Worm (Caenorhabditis elegans) whole organism, late embryonic: ENCODE measurements around the gene B0457.2.

Experiments used
- ama-1 ChIP-seq: fragments of 150-350 bp; optimal IDR thresholded peaks from 2 replicates; lab custom pipeline; 2014
- ceh-31 ChIP-seq: sonication (generic microtip); optimal IDR thresholded peaks from 2 replicates; lab custom pipeline; 2016; ENCODE audit warnings: missing genetic modification characterization, missing compliant biosample characterization
- che-1 ChIP-seq: sonication (generic microtip); optimal IDR thresholded peaks from 2 replicates; lab custom pipeline; 2016; ENCODE audit warnings: mild to moderate bottlenecking, missing genetic modification characterization, missing compliant biosample characterization
- elt-2 ChIP-seq: sonication (generic microtip); optimal IDR thresholded peaks from 2 replicates; lab custom pipeline; 2016; ENCODE audit warnings: missing genetic modification reagents, missing genetic modification characterization, missing compliant biosample characterization
- ets-4 ChIP-seq: sonication (generic microtip); optimal IDR thresholded peaks from 2 replicates; lab custom pipeline; 2016; ENCODE audit warnings: missing genetic modification characterization, missing compliant biosample characterization
- lim-6 ChIP-seq: sonication (generic microtip); optimal IDR thresholded peaks from 2 replicates; lab custom pipeline; 2016; ENCODE audit warnings: missing genetic modification characterization, missing compliant biosample characterization
- lin-11 ChIP-seq: fragments of 200-800 bp; sonication (Bioruptor generic); optimal IDR thresholded peaks from 2 replicates; lab custom pipeline; 2018; ENCODE audit warnings: mild to moderate bottlenecking, missing genetic modification characterization, missing compliant biosample characterization
- pag-3 ChIP-seq: sonication (generic microtip); optimal IDR thresholded peaks from 2 replicates; lab custom pipeline; 2016; ENCODE audit warnings: missing compliant biosample characterization, missing genetic modification characterization, borderline replicate concordance
- sox-2 ChIP-seq: fragments of 200-800 bp; sonication (Bioruptor generic); IDR thresholded peaks from 2 replicates; pipeline ENCODE4 v1.3.6; 2022; ENCODE audit warnings: missing genetic modification reagents, missing genetic modification characterization, missing compliant biosample characterization
- tbx-2 ChIP-seq: sonication (generic microtip); optimal IDR thresholded peaks from 2 replicates; lab custom pipeline; 2016; ENCODE audit warnings: missing genetic modification characterization, missing compliant biosample characterization
- unc-42 ChIP-seq: sonication (generic microtip); optimal IDR thresholded peaks from 2 replicates; lab custom pipeline; 2016; ENCODE audit warnings: missing genotype, missing genetic modification characterization, missing compliant biosample characterization

DNA sequence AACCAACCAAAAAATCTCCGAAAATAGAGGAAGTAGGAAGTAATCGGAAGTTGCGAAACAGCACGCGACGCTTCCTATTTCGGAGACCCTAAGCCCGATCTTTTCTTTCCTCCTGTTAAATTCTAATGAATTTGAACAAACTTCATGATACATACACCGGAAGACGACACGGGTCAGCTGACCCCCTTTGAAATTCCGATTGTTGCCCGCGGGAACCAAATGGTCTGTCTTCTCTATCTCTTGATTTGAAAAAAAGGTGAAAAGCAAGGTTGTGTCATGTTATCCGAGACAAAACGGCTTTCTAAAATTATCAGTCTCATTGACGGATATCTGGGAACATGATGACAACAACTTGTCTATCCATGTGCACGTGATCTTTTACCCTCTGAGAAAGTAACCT lies 32.7 kb upstream of the B0457.2 start:
- TF ChIP-seq lim-6 (no peak), ama-1 (lab: Kevin White, UChicago) (no peak), tbx-2 (no peak), sox-2 (GFP tag; lab: Robert Waterston, UW) (no peak), ceh-31 (tag; lab: Kevin White, UChicago) (no peak), unc-42 (tag; lab: Kevin White, UChicago) (no peak), che-1 (tag; lab: Kevin White, UChicago) (no peak), lin-11 (tag; lab: Kevin White, UChicago) (no peak), pag-3 (tag; lab: Kevin White, UChicago) (no peak), elt-2 (tag; lab: Kevin White, UChicago) (no peak), ets-4 (no peak)
